Worm (Caenorhabditis elegans): Measurements from ENCODE around the gene ntc-1.

ntc-1 gene

ce11 chrX:4900685-4901084 lies 34.8 kb downstream of the ntc-1 start, which contains the start of gene T07F12.4:
Gene T07F12.4 (minus strand): TSS chrX:4900814.
- TF ChIP-seq skn-1 (tag; optimal IDR thresholded peaks at IDR 0.05) (no peak), nfya-1 (tag; optimal IDR thresholded peaks at IDR 0.05; ENCODE audit: insufficient read depth) (no peak), ceh-9 (tag; optimal IDR thresholded peaks at IDR 0.05) (no peak), fkh-2 (tag; optimal IDR thresholded peaks at IDR 0.05) (no peak), unc-39 (tag; optimal IDR thresholded peaks at IDR 0.05) (no peak)

- TF ChIP-seq elt-3 (tag; optimal IDR thresholded peaks at IDR 0.05): no peak
- TF ChIP-seq fkh-10 (GFP tag; optimal IDR thresholded peaks at IDR 0.05): peak; percentile 89
- TF ChIP-seq nhr-43 (tag; optimal IDR thresholded peaks at IDR 0.05; ENCODE audit: poor library complexity, severe bottlenecking): no peak
Measured at ce11 chrX:4901974-4902373, 36.1 kb downstream of the ntc-1 start.

- TF ChIP-seq pqm-1 (tag; optimal IDR thresholded peaks at IDR 0.05): no peak
- TF ChIP-seq mml-1 (tag; optimal IDR thresholded peaks at IDR 0.05): no peak
- TF ChIP-seq ceh-28 (tag; optimal IDR thresholded peaks at IDR 0.05): no peak
- no peak for TF ChIP-seq nhr-11 (tag; optimal IDR thresholded peaks at IDR 0.05)
- TF ChIP-seq nhr-28 (tag; optimal IDR thresholded peaks at IDR 0.05): no peak
- TF ChIP-seq hmg-11 (tag; optimal IDR thresholded peaks at IDR 0.05): no peak
- TF ChIP-seq sea-2 (GFP tag; optimal IDR thresholded peaks at IDR 0.05): no peak
- TF ChIP-seq nhr-76 (tag; optimal IDR thresholded peaks at IDR 0.05): no peak
- no peak for TF ChIP-seq tbx-2 (tag; optimal IDR thresholded peaks at IDR 0.05)
- no peak for TF ChIP-seq fkh-10 (GFP tag; optimal IDR thresholded peaks at IDR 0.05)
- TF ChIP-seq nhr-237 (tag; optimal IDR thresholded peaks at IDR 0.05): no peak
- TF ChIP-seq ZK546.5 (tag; optimal IDR thresholded peaks at IDR 0.05): no peak
- no peak for TF ChIP-seq elt-3 (tag; optimal IDR thresholded peaks at IDR 0.05)
- TF ChIP-seq nhr-12 (tag; optimal IDR thresholded peaks at IDR 0.05): no peak
- TF ChIP-seq nhr-23 (tag; optimal IDR thresholded peaks at IDR 0.05): no peak
- TF ChIP-seq lsy-12 (tag; optimal IDR thresholded peaks at IDR 0.05): no peak
- no peak for TF ChIP-seq nhr-43 (tag; optimal IDR thresholded peaks at IDR 0.05; ENCODE audit: poor library complexity, severe bottlenecking)
- no peak for TF ChIP-seq ceh-82 (tag; optimal IDR thresholded peaks at IDR 0.05)
- TF ChIP-seq skn-1 (tag; optimal IDR thresholded peaks at IDR 0.05): no peak
- TF ChIP-seq fkh-2 (tag; optimal IDR thresholded peaks at IDR 0.05): no peak
Measured at ce11 chrX:4902376-4902775, 36.5 kb downstream of the ntc-1 start.

- TF ChIP-seq ZK546.5 (tag; optimal IDR thresholded peaks at IDR 0.05): no peak
- peak; percentile 80 for TF ChIP-seq elt-2 (tag; optimal IDR thresholded peaks at IDR 0.05)
- TF ChIP-seq pqm-1 (tag; optimal IDR thresholded peaks at IDR 0.05): peak; percentile 45
- no peak for TF ChIP-seq jun-1 (tag; optimal IDR thresholded peaks at IDR 0.05)
Measured at ce11 chrX:4905804-4906203, 39.9 kb downstream of the ntc-1 start, which contains the start of gene K05B2.2. Gene K05B2.2 (plus strand): TSS chrX:4906081.

- no peak for TF ChIP-seq ceh-82 (tag; optimal IDR thresholded peaks at IDR 0.05)
- TF ChIP-seq tbx-2 (tag; optimal IDR thresholded peaks at IDR 0.05): no peak
- TF ChIP-seq ceh-16 (tag; optimal IDR thresholded peaks at IDR 0.05): no peak
- TF ChIP-seq unc-39 (tag; optimal IDR thresholded peaks at IDR 0.05): no peak
- no peak for TF ChIP-seq lsy-12 (tag; optimal IDR thresholded peaks at IDR 0.05)
- no peak for TF ChIP-seq nhr-28 (tag; optimal IDR thresholded peaks at IDR 0.05)
Measured at ce11 chrX:4911287-4911876, 45.5 kb downstream of the ntc-1 start.

- no peak for TF ChIP-seq nhr-12 (tag; optimal IDR thresholded peaks at IDR 0.05)
- TF ChIP-seq lin-39 (tag; optimal IDR thresholded peaks at IDR 0.05): no peak
- TF ChIP-seq daf-12 (tag; optimal IDR thresholded peaks at IDR 0.05): no peak
- no peak for TF ChIP-seq nhr-25 (tag; optimal IDR thresholded peaks at IDR 0.05)
- no peak for TF ChIP-seq tbx-2 (tag; optimal IDR thresholded peaks at IDR 0.05)
- TF ChIP-seq ztf-11 (tag; optimal IDR thresholded peaks at IDR 0.05): no peak
- TF ChIP-seq nfya-1 (tag; optimal IDR thresholded peaks at IDR 0.05; ENCODE audit: insufficient read depth): no peak
- TF ChIP-seq ama-1 (optimal IDR thresholded peaks at IDR 0.05): no peak
- no peak for TF ChIP-seq lsy-12 (tag; optimal IDR thresholded peaks at IDR 0.05)
- TF ChIP-seq ceh-16 (tag; optimal IDR thresholded peaks at IDR 0.05): no peak
- TF ChIP-seq nhr-67 (tag; optimal IDR thresholded peaks at IDR 0.05): no peak
- no peak for TF ChIP-seq lin-15B (tag; optimal IDR thresholded peaks at IDR 0.05)
- TF ChIP-seq egl-5 (tag; optimal IDR thresholded peaks at IDR 0.05): no peak
- TF ChIP-seq jun-1 (tag; optimal IDR thresholded peaks at IDR 0.05): no peak
- no peak for TF ChIP-seq nhr-28 (tag; optimal IDR thresholded peaks at IDR 0.05)
Measured at ce11 chrX:4914464-4914863, 48.6 kb downstream of the ntc-1 start.
